Worm (Caenorhabditis elegans) whole organism, L3 larva: ENCODE data around the gene hrg-7.

Experiments
- ama-1 ChIP-seq: fragments of 150-350 bp; optimal IDR thresholded peaks from 2 replicates; lab custom pipeline; 2018
- ceh-28 ChIP-seq: fragments of 150-350 bp; optimal IDR thresholded peaks from 2 replicates; lab custom pipeline; 2014; ENCODE audit warnings: missing biosample characterization, missing genetic modification reagents, missing genetic modification characterization
- ceh-9 ChIP-seq: sonication (generic microtip); optimal IDR thresholded peaks from 2 replicates; lab custom pipeline; 2018; ENCODE audit warnings: missing biosample characterization, missing genetic modification characterization
- elt-1 ChIP-seq: fragments of 150-350 bp; optimal IDR thresholded peaks from 2 replicates; lab custom pipeline; 2014; ENCODE audit warnings: missing biosample characterization, missing genetic modification characterization
- elt-2 ChIP-seq: sonication (generic microtip); optimal IDR thresholded peaks from 2 replicates; lab custom pipeline; 2016; ENCODE audit warnings: missing genetic modification reagents, mild to moderate bottlenecking, missing genetic modification characterization, missing compliant biosample characterization
- fos-1 ChIP-seq: fragments of 150-350 bp; optimal IDR thresholded peaks from 2 replicates; lab custom pipeline; 2014; ENCODE audit warnings: missing biosample characterization, missing genetic modification characterization
- lin-15B ChIP-seq: fragments of 150-350 bp; optimal IDR thresholded peaks from 2 replicates; lab custom pipeline; 2014; ENCODE audit warnings: missing biosample characterization, missing genetic modification characterization
- nhr-28 ChIP-seq: fragments of 150-350 bp; optimal IDR thresholded peaks from 2 replicates; lab custom pipeline; 2014; ENCODE audit warnings: missing biosample characterization, missing genetic modification characterization
- nhr-77 ChIP-seq: fragments of 150-350 bp; optimal IDR thresholded peaks from 2 replicates; lab custom pipeline; 2014; ENCODE audit warnings: missing biosample characterization, missing genetic modification characterization
- pha-4 ChIP-seq: fragments of 150-350 bp; optimal IDR thresholded peaks from 2 replicates; lab custom pipeline; 2014; ENCODE audit warnings: missing biosample characterization, missing genetic modification reagents, missing genetic modification characterization
- sea-2 ChIP-seq: fragments of 150-350 bp; sonication (generic microtip); optimal IDR thresholded peaks from 4 replicates; lab custom pipeline; 2014; ENCODE audit warnings: missing biosample characterization, missing genetic modification reagents, missing genetic modification characterization
- skn-1 ChIP-seq: fragments of 150-350 bp; optimal IDR thresholded peaks from 2 replicates; lab custom pipeline; 2014; ENCODE audit warnings: missing biosample characterization, missing genetic modification characterization
- snpc-4 ChIP-seq: fragments of 150-350 bp; optimal IDR thresholded peaks from 2 replicates; lab custom pipeline; 2014; ENCODE audit warnings: missing biosample characterization, missing genetic modification characterization

DNA sequence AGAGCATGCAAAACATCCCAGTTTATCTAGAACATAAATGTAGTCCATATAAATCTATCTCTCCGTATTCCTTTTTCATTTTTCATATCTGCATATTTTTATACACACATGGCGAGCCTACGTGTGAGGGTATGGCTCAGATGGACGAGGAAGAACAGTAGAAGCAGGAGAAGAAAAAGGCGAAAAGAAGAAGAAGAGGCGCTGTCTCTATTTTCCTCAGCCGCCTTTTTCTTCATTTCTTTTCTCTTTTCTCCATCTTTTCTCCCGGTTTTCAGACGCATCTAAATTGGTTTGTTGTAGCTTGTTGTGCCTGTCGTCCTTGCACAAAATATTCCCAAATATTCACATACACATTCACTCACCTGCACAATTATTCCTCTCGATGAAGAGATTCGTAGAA lies 45.9 kb upstream of the hrg-7 start, which contains the start of gene K10C8.4:
- TF ChIP-seq pha-4 = no peak
- no peak for TF ChIP-seq elt-1 (tag; lab: Kevin White, UChicago)
- no peak for TF ChIP-seq fos-1
- TF ChIP-seq snpc-4 (tag; lab: Kevin White, UChicago) = no peak
- TF ChIP-seq lin-15B (tag; lab: Kevin White, UChicago) = no peak
- no peak for TF ChIP-seq ceh-28
- TF ChIP-seq elt-2 = no peak
- TF ChIP-seq ama-1 (lab: Kevin White, UChicago) = no peak
- TF ChIP-seq sea-2 (GFP tag; lab: Kevin White, UChicago) = no peak
- no peak for TF ChIP-seq ceh-9 (tag; lab: Kevin White, UChicago)
- TF ChIP-seq nhr-77 (tag; lab: Kevin White, UChicago) = no peak
- TF ChIP-seq nhr-28 = no peak
- TF ChIP-seq skn-1 (tag; lab: Kevin White, UChicago) = no peak
